Fruit fly (Drosophila melanogaster) Kc167 (cell line): Measurements from ENCODE around the gene Atx2.

Experiments used
- Myc ChIP-seq: fragments of >200 bp; optimal IDR thresholded peaks from 2 replicates; lab custom pipeline; 2017; ENCODE audit warnings: missing external identifiers
- Sin3A ChIP-seq: fragments of >200 bp; optimal IDR thresholded peaks from 2 replicates; lab custom pipeline; 2018; ENCODE audit warnings: missing external identifiers
- h ChIP-seq: fragments of >200 bp; optimal IDR thresholded peaks from 3 replicates; lab custom pipeline; 2018; ENCODE audit warnings: missing external identifiers
- insv ChIP-seq: fragments of >200 bp; optimal IDR thresholded peaks from 3 replicates; lab custom pipeline; 2018; ENCODE audit warnings: missing external identifiers
- psq ChIP-seq: fragments of >200 bp; optimal IDR thresholded peaks from 2 replicates; lab custom pipeline; 2017; ENCODE audit warnings: missing external identifiers
- ttk ChIP-seq: sonication (Bioruptor generic); optimal IDR thresholded peaks from 2 replicates; lab custom pipeline; 2017; ENCODE audit warnings: missing external identifiers

dm6 chr3R:15409772-15410688 lies 1.8 kb downstream of the Atx2 start:
- TF ChIP-seq Myc (lab: Kevin White, UChicago) (no peak), psq (no peak), Sin3A (no peak), insv (lab: Kevin White, UChicago) (no peak), h (lab: Kevin White, UChicago) (no peak), ttk (lab: Kevin White, UChicago) (no peak)
